Fruit fly (Drosophila melanogaster) Kc167 (cell line): ENCODE data around the gene Gyc76C.

Experiments used
- Myc ChIP-seq: fragments of >200 bp; optimal IDR thresholded peaks from 2 replicates; lab custom pipeline; 2017; ENCODE audit warnings: missing external identifiers
- Sin3A ChIP-seq: fragments of >200 bp; optimal IDR thresholded peaks from 2 replicates; lab custom pipeline; 2018; ENCODE audit warnings: missing external identifiers
- h ChIP-seq: fragments of >200 bp; optimal IDR thresholded peaks from 3 replicates; lab custom pipeline; 2018; ENCODE audit warnings: missing external identifiers
- insv ChIP-seq: fragments of >200 bp; optimal IDR thresholded peaks from 3 replicates; lab custom pipeline; 2018; ENCODE audit warnings: missing external identifiers
- psq ChIP-seq: fragments of >200 bp; optimal IDR thresholded peaks from 2 replicates; lab custom pipeline; 2017; ENCODE audit warnings: missing external identifiers
- ttk ChIP-seq: sonication (Bioruptor generic); optimal IDR thresholded peaks from 2 replicates; lab custom pipeline; 2017; ENCODE audit warnings: missing external identifiers

The Gyc76C gene

dm6 chr3L:19807103-19807502 is 13.7 kb upstream of the Gyc76C start, which contains the start of the genes CG14104 and Kap-alpha1:
Gene CG14104 (minus strand): TSS chr3L:19807199.
Gene Kap-alpha1 (plus strand): TSS chr3L:19807232.
- TF ChIP-seq Myc: no peak
- TF ChIP-seq ttk (lab: Kevin White, UChicago): no peak
- no peak for TF ChIP-seq psq (lab: Kevin White, UChicago)
- no peak for TF ChIP-seq Sin3A
- TF ChIP-seq insv (lab: Kevin White, UChicago): no peak
- no peak for TF ChIP-seq h (lab: Kevin White, UChicago)

DNA sequence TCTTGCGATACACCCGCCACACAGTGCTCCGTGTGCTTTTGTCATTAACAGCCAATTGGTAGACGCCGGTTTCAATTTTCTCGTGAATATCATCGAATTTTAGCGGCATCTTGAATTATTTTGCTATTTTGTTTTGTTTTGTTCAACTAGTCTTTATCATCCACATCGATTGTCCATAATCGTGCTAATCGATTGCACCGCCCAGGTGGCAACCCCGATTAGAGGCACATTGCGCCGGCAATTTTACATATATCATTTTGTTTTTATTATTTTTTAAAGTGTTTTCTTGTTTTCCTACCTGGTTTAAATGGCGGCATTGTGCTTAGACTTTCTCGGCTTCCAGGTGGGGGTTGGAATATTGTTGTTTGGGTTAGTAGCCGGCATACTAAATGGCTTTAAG is 12.5 kb upstream of the Gyc76C start, which contains the start of gene CG34116:
Gene CG34116, minus strand, starts transcription at position 142 of the 400 bp plus-strand sequence.
- no peak for TF ChIP-seq ttk (lab: Kevin White, UChicago)
- TF ChIP-seq psq (lab: Kevin White, UChicago): no peak
- TF ChIP-seq h (lab: Kevin White, UChicago): no peak
- TF ChIP-seq Myc: no peak
- TF ChIP-seq insv (lab: Kevin White, UChicago): no peak
- TF ChIP-seq Sin3A: no peak

DNA sequence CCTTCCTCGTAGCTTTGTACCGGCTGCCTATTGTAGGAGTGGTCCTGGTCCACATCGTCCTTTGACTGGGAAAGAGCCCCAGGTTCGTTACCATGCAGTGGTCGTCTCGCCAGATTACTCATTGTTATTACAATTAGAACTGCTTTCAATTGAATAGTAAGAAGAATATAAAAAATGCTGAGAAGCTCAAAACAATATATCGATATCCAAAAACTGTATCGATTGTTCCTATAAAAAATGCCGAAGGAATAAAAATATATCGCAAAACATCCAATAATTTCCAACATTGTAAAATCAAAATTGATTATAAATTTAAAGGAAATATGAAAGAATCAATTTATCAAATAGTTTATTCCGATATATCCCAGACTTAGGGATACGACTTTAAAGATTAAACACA is 11.5 kb upstream of the Gyc76C start, which contains the start of the genes TORIP and Ccdc58:
Gene TORIP, minus strand, starts transcription at position 173 of the 400 bp plus-strand sequence.
Gene Ccdc58, plus strand, starts transcription at position 274 of the 400 bp plus-strand sequence.
- TF ChIP-seq insv (lab: Kevin White, UChicago) (no peak), psq (lab: Kevin White, UChicago) (no peak), ttk (lab: Kevin White, UChicago) (no peak), h (lab: Kevin White, UChicago) (no peak), Sin3A (no peak), Myc (no peak)

- no peak for TF ChIP-seq Sin3A
- no peak for TF ChIP-seq Myc
- TF ChIP-seq h (lab: Kevin White, UChicago): no peak
- TF ChIP-seq insv (lab: Kevin White, UChicago): no peak
These were observed 7.7 kb upstream of the Gyc76C start, which contains the start of gene CG14102 for dm6 chr3L:19801105-19801504. Gene CG14102 (minus strand): TSS chr3L:19801291.

- no peak for TF ChIP-seq Sin3A
- TF ChIP-seq psq (lab: Kevin White, UChicago): no peak
- no peak for TF ChIP-seq h (lab: Kevin White, UChicago)
- no peak for TF ChIP-seq ttk (lab: Kevin White, UChicago)
- TF ChIP-seq insv (lab: Kevin White, UChicago): no peak
- TF ChIP-seq Myc: no peak
These were observed 5.6 kb upstream of the Gyc76C start, which contains the start of gene Ir76a for dm6 chr3L:19798978-19799377. Gene Ir76a (plus strand): TSS chr3L:19799278.

DNA sequence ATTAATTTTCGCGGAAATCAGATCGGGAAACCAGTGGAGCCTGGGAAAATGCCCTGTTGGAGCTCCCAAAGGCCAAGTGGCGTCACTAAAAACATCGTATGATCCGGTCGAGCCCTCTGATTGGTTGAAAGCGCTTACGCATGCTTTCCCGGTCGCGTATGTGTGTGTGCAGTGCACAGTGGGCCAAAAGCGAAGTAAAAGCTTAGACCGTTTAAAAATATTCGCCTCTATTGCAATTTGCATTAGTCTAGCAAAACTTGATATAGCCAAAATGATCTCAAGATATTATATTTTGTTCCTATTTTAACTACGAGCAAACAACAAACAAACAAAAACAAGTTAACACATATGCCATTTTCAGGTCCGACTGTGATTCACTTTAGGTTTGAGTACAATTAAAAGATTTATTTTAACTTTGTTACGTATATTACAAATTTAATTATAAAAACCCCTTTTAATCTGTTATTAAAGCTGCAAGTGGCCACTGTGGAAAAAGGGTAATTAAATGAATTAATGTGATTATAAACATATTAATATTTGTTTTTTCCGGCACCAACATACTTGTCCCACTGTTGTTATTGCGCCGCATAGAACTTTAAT is 934 bp upstream of the Gyc76C start:
- TF ChIP-seq psq (lab: Kevin White, UChicago) (no peak), h (lab: Kevin White, UChicago) (no peak), insv (lab: Kevin White, UChicago) (no peak), Myc (no peak), Sin3A (no peak), ttk (lab: Kevin White, UChicago) (no peak)

- TF ChIP-seq psq (lab: Kevin White, UChicago) (no peak), h (lab: Kevin White, UChicago) (no peak), Myc (no peak), Sin3A (no peak), insv (lab: Kevin White, UChicago) (no peak), ttk (lab: Kevin White, UChicago) (no peak)
These were observed 492 bp downstream of the Gyc76C start for dm6 chr3L:19792717-19793437.

DNA sequence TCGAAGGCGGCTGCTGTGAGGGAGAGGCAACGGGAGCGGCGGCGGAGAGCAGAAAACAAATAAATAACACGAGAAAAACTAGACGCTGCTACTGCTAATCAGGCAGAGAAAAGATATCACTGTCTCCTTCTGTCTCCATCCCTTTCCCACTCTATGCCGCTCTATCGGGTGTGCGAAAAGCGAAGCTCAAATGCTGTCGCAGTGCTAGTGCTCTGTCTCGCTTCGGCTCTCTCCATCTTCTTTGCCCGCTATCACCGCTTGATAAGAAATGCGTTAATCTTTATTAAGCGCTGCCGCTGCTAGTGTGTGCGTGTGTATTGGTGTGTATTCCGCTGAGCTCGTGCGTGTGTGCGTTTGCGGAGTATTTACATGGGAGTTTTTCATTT is 1.7 kb downstream of the Gyc76C start:
- TF ChIP-seq ttk (lab: Kevin White, UChicago) (no peak), Myc (no peak), Sin3A (no peak), insv (lab: Kevin White, UChicago) (no peak), psq (lab: Kevin White, UChicago) (no peak), h (lab: Kevin White, UChicago) (no peak)

DNA sequence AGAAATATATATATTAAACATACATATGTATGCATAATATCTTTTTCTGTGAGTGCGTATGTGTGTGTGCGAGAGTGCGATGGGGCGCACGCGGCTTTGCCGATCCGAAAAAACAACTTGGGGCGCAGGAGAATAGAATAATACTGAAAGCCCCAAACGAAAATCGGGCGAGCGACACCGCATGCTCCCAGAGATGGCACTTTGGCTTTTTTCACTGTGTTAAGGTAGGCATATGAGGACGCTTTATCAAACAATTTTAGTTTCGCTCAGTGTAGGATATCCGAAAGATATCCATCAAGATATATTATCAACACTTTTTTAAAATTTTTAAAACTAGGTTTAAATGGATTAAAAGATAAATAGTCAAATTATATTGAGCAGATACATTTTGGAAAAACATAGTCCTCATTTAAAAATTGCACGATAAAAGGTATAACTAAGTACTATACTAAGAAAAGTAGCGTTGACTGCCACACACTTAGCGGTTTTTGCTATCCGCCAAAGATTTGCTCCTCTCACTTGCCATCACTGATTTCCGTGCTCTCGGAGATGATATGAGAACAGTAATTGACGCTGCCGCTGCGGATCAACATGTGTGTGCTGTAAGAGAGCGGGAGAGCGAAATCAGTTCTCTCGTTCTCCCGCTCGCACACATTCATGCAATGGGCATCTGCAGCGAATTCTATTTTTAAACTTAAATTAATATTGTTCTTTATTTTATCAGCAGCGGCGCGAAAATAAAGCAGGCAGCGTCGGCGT is 2.3 kb downstream of the Gyc76C start:
- no peak for TF ChIP-seq h (lab: Kevin White, UChicago)
- no peak for TF ChIP-seq ttk (lab: Kevin White, UChicago)
- TF ChIP-seq Myc: no peak
- TF ChIP-seq psq (lab: Kevin White, UChicago): no peak
- no peak for TF ChIP-seq Sin3A
- no peak for TF ChIP-seq insv (lab: Kevin White, UChicago)

dm6 chr3L:19790564-19790928 is 2.8 kb downstream of the Gyc76C start:
- no peak for TF ChIP-seq ttk (lab: Kevin White, UChicago)
- no peak for TF ChIP-seq Myc
- no peak for TF ChIP-seq h (lab: Kevin White, UChicago)
- TF ChIP-seq insv (lab: Kevin White, UChicago): no peak
- TF ChIP-seq psq (lab: Kevin White, UChicago): no peak
- no peak for TF ChIP-seq Sin3A

DNA sequence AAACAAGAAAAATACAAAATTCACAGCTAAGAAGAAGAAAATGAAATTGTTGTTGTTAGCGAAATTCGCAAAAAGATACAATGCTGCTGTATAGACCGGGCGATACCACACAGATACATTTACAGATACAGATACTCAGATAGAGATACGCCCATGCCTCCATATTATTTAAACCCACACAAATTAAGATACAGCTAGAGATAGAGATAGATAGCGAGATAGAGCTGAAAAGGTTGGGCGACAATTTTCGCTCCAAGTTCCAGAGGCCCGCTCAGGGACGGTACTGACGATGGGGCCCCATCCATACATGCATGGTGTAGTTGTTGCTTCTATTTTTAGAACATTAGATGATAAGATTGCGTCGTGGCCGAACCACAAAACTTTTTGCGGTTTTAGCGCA is 5.7 kb downstream of the Gyc76C start:
- TF ChIP-seq Myc (no peak), insv (lab: Kevin White, UChicago) (no peak), psq (lab: Kevin White, UChicago) (no peak), h (lab: Kevin White, UChicago) (no peak), Sin3A (no peak), ttk (lab: Kevin White, UChicago) (no peak)
